Worm (Caenorhabditis elegans): ENCODE measurements around the gene nlp-27.

nlp-27 gene

DNA sequence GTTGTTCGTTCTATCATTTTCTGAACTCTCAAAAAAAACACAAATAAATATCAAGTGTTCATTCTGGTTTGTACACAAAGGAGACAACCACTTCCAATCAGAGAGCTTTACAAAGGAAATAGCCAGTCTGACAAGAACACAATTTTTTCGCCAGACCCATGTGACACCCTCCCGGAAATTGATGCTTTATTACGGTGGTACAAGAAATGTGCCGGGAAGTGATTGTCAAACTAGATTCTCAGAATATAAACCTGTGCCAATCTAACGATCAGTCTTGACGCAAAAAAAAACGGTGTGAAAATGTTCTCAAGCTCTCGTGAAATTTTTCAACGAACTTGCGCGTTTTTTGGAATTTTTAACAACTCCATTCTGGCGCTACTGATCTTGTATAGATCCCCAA is 35.4 kb upstream of the nlp-27 start, which contains the start of gene str-247:
Gene str-247, plus strand, starts transcription at position 301 of the 400 bp plus-strand sequence.
- TF ChIP-seq nhr-25 (tag; optimal IDR thresholded peaks at IDR 0.05), result no peak
- no peak for TF ChIP-seq nhr-23 (tag; optimal IDR thresholded peaks at IDR 0.05)
- TF ChIP-seq ceh-82 (tag; optimal IDR thresholded peaks at IDR 0.05), result no peak
- no peak for TF ChIP-seq nhr-76 (tag; optimal IDR thresholded peaks at IDR 0.05)
- no peak for TF ChIP-seq nhr-237 (tag; optimal IDR thresholded peaks at IDR 0.05)
- TF ChIP-seq ceh-9 (tag; optimal IDR thresholded peaks at IDR 0.05), result no peak
- no peak for TF ChIP-seq nhr-28 (tag; optimal IDR thresholded peaks at IDR 0.05)

DNA sequence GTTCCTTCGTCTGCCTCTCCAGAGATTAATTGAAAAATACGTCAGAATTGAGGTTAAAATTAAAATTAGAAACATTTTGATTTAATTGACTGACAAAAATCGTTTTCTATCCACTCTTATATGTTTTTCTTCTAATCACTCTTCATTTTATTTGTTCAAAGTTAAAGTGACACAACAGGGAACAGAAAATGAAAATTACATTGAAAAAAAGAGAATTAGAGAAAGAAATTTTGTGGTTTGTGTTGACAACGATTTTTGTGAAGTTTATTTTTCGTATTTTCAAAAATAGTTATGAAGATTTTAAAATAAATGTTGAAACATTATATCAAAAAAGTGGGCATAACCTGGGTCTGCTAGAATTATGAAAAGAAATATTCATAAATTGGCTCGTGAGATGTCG is 31.6 kb upstream of the nlp-27 start, which contains the start of gene cyp-34A5:
Gene cyp-34A5, minus strand, starts transcription at position 101 of the 400 bp plus-strand sequence.
- TF ChIP-seq egl-27 (tag; optimal IDR thresholded peaks at IDR 0.05), result no peak

DNA sequence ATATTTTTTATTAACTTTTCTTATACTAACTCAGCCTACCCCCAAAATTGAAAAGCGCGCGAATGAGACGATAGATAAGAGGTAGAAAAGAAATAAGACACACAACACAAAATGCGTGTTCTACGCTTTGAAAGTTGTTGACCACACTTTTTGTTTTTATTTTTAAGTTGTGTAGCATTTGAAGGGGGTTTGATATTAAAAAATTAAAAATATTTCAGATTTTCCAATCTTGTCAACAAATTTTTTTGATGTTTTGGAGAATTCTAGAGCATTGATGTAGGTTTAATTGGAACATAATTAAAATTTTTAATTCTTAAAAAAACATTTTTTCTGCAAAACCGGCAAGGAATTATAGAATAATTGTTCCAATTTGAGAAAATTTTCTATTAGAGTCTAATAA is 27.9 kb upstream of the nlp-27 start, which contains the start of gene cyp-34A6:
Gene cyp-34A6, minus strand, starts transcription at position 101 of the 400 bp plus-strand sequence.
- TF ChIP-seq tbx-2 (tag; optimal IDR thresholded peaks at IDR 0.05) (no peak), pha-4 (tag; optimal IDR thresholded peaks at IDR 0.05) (peak; percentile 17)

DNA sequence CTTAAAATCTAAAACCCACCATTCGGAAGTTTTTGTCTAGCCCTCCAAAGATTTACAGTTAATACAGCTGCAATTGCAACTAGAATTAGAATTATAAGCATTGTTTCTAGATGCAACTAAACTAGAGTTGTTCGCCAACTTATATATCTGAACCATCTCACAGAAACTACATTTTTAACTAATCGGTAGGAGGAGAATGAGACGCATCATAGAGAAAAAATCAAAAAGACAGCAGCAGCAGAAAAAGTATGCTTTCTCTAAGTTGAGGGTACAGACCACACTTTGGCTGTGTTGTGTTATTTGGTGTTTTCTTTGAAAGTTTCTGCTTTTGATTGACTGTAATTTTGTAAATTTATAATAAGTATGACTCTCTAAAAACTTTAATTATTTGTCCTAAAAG is 25.5 kb upstream of the nlp-27 start, which contains the start of gene cyp-34A7:
Gene cyp-34A7, minus strand, starts transcription at position 101 of the 400 bp plus-strand sequence.
- TF ChIP-seq ztf-4 (tag; optimal IDR thresholded peaks at IDR 0.05), result no peak

DNA sequence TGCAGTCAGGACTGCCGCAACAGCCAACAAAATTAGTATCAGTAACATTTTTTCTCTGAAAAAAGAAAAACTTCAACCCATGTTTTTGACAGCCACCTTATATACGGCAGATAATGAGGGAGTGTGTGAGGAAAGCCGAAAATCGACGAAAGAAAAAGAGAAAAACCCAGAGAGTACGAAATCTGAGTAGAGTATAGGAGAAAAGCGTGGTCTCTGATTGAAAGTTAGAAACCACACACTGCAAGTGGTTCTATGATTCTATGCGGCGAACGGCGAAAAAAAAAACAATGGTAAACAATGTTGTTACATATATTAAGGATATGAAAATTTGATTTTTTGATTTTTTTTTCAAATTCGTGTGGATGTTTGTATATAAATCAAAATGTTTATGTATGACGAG is 21.4 kb upstream of the nlp-27 start, which contains the start of gene cyp-34A8:
Gene cyp-34A8, minus strand, starts transcription at position 62 of the 400 bp plus-strand sequence.
- TF ChIP-seq elt-1 (tag; optimal IDR thresholded peaks at IDR 0.05) (no peak), lin-39 (tag; optimal IDR thresholded peaks at IDR 0.05) (no peak), nfya-1 (tag; optimal IDR thresholded peaks at IDR 0.05; ENCODE audit: insufficient read depth) (peak; percentile 1), nhr-43 (tag; optimal IDR thresholded peaks at IDR 0.05; ENCODE audit: poor library complexity, severe bottlenecking) (peak; percentile 9), hmg-11 (tag; optimal IDR thresholded peaks at IDR 0.05) (no peak)

DNA sequence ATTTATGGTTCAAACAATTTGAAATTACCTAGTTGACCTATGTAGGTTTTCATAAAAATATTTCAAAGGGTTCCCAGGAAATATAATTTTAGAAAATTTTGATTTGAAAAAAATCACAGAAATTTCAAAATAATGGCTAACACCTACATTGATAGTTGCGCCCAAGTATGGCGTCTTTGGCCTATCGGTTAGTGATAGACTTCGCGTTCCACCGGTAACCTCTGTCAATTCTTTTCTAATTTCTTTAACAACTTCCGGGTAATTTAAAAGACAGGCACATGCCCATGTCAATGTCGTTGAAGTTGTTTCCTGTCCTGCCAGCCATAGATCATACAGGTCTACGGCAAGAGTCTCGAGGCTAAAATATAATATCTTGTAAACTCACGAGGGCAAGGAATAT is 20.2 kb upstream of the nlp-27 start:
- TF ChIP-seq ceh-82 (tag; optimal IDR thresholded peaks at IDR 0.05) (no peak), daf-12 (tag; optimal IDR thresholded peaks at IDR 0.05) (no peak), ztf-11 (tag; optimal IDR thresholded peaks at IDR 0.05) (no peak), nhr-76 (tag; optimal IDR thresholded peaks at IDR 0.05) (no peak), elt-2 (tag; optimal IDR thresholded peaks at IDR 0.05) (no peak), fos-1 (tag; optimal IDR thresholded peaks at IDR 0.05) (no peak), lin-39 (tag; optimal IDR thresholded peaks at IDR 0.05) (no peak), ZK546.5 (tag; optimal IDR thresholded peaks at IDR 0.05) (no peak), ztf-4 (tag; optimal IDR thresholded peaks at IDR 0.05) (no peak), nhr-43 (tag; optimal IDR thresholded peaks at IDR 0.05; ENCODE audit: poor library complexity, severe bottlenecking) (no peak), egl-5 (tag; optimal IDR thresholded peaks at IDR 0.05) (no peak)

DNA sequence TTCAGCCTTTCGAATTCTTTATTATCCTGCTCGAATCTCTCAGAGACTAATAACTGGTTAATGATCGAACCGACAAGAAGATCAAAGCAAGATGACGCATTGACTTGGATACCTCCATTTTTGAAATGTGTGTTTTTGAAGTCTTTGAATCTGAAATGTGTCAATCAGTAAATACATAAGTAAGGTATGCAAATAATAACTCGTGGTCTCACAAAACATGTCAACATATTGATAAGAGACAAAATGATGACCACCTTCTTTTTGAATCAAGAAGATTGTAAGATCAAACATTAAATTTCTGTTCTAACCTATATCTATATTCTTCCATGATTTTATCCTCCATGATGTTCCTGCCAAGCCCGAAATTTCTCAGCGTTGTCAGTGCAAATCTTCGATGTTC is 19.5 kb upstream of the nlp-27 start:
- peak; percentile 23 for TF ChIP-seq elt-2 (tag; optimal IDR thresholded peaks at IDR 0.05)
- no peak for TF ChIP-seq ceh-16 (tag; optimal IDR thresholded peaks at IDR 0.05)

DNA sequence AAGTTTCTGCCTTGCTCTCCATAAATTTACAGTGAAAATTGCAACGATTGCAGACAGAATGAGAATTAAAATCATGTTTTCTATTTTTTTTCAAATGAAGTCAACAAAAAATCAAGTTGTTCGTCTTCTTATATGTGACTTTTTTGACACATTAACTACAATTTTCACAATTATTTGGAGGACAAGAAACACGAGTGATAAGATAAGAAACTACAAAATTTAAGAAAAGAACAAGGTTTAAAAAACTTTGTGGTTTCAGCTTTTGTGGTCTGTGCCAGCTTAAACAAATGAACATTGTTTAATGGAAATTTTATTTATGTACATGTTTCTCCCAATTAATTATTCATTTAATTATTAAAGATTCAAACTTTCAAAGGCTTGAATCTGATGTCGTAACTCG is 18.8 kb upstream of the nlp-27 start, which contains the start of gene cyp-34A9:
Gene cyp-34A9, minus strand, starts transcription at position 131 of the 400 bp plus-strand sequence.
- TF ChIP-seq elt-2 (tag; optimal IDR thresholded peaks at IDR 0.05) (peak; percentile 80), tbx-2 (tag; optimal IDR thresholded peaks at IDR 0.05) (no peak), pha-4 (tag; optimal IDR thresholded peaks at IDR 0.05) (peak; percentile 10), ceh-9 (tag; optimal IDR thresholded peaks at IDR 0.05) (no peak), pqm-1 (tag; optimal IDR thresholded peaks at IDR 0.05) (peak; percentile 71), fkh-2 (tag; optimal IDR thresholded peaks at IDR 0.05) (no peak), lin-39 (tag; optimal IDR thresholded peaks at IDR 0.05) (no peak)

DNA sequence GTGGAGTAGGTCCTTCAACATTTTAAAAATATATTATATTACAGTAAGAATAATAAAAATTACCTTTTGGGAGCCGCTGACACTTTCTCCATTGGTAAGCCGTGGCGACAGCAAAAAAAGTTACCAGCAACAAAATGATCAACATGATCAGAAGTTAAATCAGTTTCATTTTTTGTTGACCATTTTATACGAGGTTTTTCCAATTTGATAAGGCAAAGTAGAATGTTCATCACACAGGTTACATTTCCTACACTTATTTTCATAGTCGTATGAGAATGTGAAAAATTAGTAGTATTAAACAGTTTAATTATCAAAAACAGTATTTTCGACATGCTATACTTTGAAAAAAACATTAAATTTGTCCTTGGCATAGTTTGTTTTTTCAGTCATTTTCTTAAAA is 16.3 kb upstream of the nlp-27 start, which contains the start of gene cyp-34A10:
Gene cyp-34A10, minus strand, starts transcription at position 146 of the 400 bp plus-strand sequence.
- no peak for TF ChIP-seq ceh-16 (tag; optimal IDR thresholded peaks at IDR 0.05)
- TF ChIP-seq nhr-28 (tag; optimal IDR thresholded peaks at IDR 0.05), result no peak
- no peak for TF ChIP-seq sea-2 (GFP tag; optimal IDR thresholded peaks at IDR 0.05)

Data from whole organism, L3 larva.